Fruit fly (Drosophila melanogaster): ENCODE measurements around the gene CG31380.

DNA sequence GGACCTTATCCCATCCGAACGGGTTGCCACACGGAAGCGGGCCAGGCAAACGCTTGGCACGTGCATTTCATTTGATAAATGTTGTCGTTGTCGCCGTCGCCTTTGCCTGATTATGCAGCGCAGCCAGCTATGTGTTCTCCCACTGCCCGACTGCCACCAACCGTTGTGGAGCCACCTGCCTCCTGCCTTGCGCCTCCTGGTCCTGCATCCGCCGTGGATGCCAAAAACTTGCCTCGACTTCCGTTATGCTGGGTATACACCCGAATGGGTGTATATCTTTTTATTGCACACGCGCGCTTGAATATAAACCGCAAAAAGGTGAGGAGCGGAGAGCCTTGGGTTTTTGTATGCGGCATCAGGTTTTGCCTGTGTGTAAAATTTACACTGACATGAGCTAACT lies 2.6 kb upstream of the CG31380 start:
- TF ChIP-seq az2 (GFP tag; optimal IDR thresholded peaks at IDR 0.05) (no peak), ewg (GFP tag; optimal IDR thresholded peaks at IDR 0.05) (no peak), Ets97D (GFP tag; optimal IDR thresholded peaks at IDR 0.05) (no peak), CG7357 (GFP tag; IDR thresholded peaks at IDR 0.05) (no peak), repo (GFP tag; optimal IDR thresholded peaks at IDR 0.05) (no peak), Gsc (GFP tag; IDR thresholded peaks at IDR 0.05) (no peak), GATAe (GFP tag; conservative IDR thresholded peaks at IDR 0.05) (no peak)

Data from whole organism, embryonic.